Fruit fly (Drosophila melanogaster): ENCODE results near the gene Argk2.

DNA sequence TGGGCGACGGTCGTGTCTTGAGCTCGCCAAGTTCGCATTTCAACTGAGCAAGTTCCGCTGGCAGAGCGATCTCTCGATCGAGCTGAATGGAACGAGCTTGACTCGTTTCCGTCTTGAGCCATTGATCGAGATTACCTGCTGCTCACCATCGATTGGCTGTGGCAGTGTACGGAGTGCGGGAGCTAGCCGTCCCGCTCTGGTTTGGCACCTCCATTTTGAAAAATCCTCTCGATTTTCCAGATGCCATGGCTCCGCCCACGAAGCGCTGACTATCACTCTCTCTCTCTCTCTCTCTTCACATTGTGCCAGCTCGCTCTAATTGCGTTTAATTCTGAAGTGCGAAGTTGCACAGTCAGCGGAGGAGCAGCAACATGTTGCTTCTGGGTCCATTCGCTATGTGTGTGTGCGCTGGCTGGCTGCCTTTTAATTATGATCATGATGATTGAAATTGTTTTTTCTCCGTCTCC, 28.0 kb upstream of the Argk2 start, which contains the start of gene Doc2:
- TF ChIP-seq bab1 (GFP tag; optimal IDR thresholded peaks at IDR 0.05), result no peak
- no peak for TF ChIP-seq kay (GFP tag; ENCODE audit: borderline replicate concordance)
- TF ChIP-seq CG7101 (tag; optimal IDR thresholded peaks at IDR 0.05), result no peak
- TF ChIP-seq tj (GFP tag; optimal IDR thresholded peaks at IDR 0.05), result no peak
- TF ChIP-seq Mnt (GFP tag; optimal IDR thresholded peaks at IDR 0.05), result no peak
- no peak for TF ChIP-seq ovo (GFP tag; optimal IDR thresholded peaks at IDR 0.05)
- no peak for TF ChIP-seq pad (GFP tag; optimal IDR thresholded peaks at IDR 0.05)
- no peak for TF ChIP-seq Clk (GFP tag; optimal IDR thresholded peaks at IDR 0.05)

Data from whole organism, adult.